Fruit fly (Drosophila melanogaster): Measurements from ENCODE around the gene CG18749.

- TF ChIP-seq CG11762 (GFP tag; optimal IDR thresholded peaks at IDR 0.05; ENCODE audit: insufficient read depth) (no peak), Sox102F (GFP tag; optimal IDR thresholded peaks at IDR 0.05) (peak; percentile 75), CG8119 (GFP tag; IDR thresholded peaks at IDR 0.05) (no peak), OdsH (GFP tag; optimal IDR thresholded peaks at IDR 0.05) (no peak), achi (GFP tag; optimal IDR thresholded peaks at IDR 0.05) (no peak), CG1621 (tag; optimal IDR thresholded peaks at IDR 0.05) (no peak), Eip93F (GFP tag; optimal IDR thresholded peaks at IDR 0.05) (no peak)
Measured at dm6 chr3R:8272573-8273165, 28.8 kb downstream of the CG18749 start.
